Worm (Caenorhabditis elegans) whole organism, L2 larva: ENCODE measurements around the gene wht-7.

ENCODE experiments used
- F13H6.1 ChIP-seq: sonication (generic microtip); optimal IDR thresholded peaks from 2 replicates; lab custom pipeline; 2016; ENCODE audit warnings: missing genetic modification characterization, missing compliant biosample characterization
- blmp-1 ChIP-seq: sonication (generic microtip); optimal IDR thresholded peaks from 2 replicates; lab custom pipeline; 2017; ENCODE audit warnings: missing genetic modification characterization, mild to moderate bottlenecking, missing compliant biosample characterization, antibody characterized with exemption, moderate library complexity; ENCODE audit not compliant: insufficient read depth
- lsy-2 ChIP-seq, 2 experiments: fragments of 150-350 bp in 1 of 2; sonication (generic microtip) in 1 of 2; optimal IDR thresholded peaks; 2 replicates each; lab custom pipeline; 2014 to 2017; ENCODE audit warnings: missing biosample characterization in 2 of 2, missing genetic modification characterization in 2 of 2
- mdl-1 ChIP-seq, 2 experiments: fragments of 150-350 bp in 1 of 2; sonication (generic microtip) in 1 of 2; optimal IDR thresholded peaks; 2 replicates each; lab custom pipeline; 2017; ENCODE audit warnings: missing biosample characterization in 2 of 2, missing genetic modification characterization in 2 of 2
- nhr-12 ChIP-seq: fragments of 150-350 bp; optimal IDR thresholded peaks from 2 replicates; lab custom pipeline; 2014; ENCODE audit warnings: missing biosample characterization, missing genetic modification characterization
- nhr-129 ChIP-seq: fragments of 150-350 bp; optimal IDR thresholded peaks from 2 replicates; lab custom pipeline; 2014; ENCODE audit warnings: missing biosample characterization, missing genetic modification characterization
- nhr-77 ChIP-seq: fragments of 150-350 bp; optimal IDR thresholded peaks from 2 replicates; lab custom pipeline; 2014; ENCODE audit warnings: missing biosample characterization, missing genetic modification characterization
- snpc-4 ChIP-seq: fragments of 150-350 bp; optimal IDR thresholded peaks from 2 replicates; lab custom pipeline; 2014; ENCODE audit warnings: missing biosample characterization, missing genetic modification characterization
- unc-62 ChIP-seq: fragments of 150-350 bp; optimal IDR thresholded peaks from 2 replicates; lab custom pipeline; 2014; ENCODE audit warnings: missing biosample characterization, missing genetic modification reagents, missing genetic modification characterization

DNA sequence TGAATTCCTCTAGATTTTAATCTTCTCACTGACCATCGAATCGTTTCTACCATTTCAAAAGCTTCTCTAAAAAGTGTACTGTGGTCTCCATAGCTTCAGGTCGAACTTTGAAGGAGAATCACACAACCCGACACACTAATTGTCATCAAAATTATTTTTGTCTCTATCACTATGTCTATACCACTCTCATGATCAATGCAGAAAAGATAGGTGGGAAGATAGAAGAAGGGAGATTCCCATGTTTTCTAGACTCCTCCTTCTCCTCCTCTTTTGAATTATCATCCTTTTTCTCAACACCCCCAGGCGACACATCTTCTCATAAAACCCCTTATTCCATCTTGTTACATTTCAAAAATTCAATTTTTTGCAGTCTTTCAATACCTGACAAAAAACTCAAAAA, 3.5 kb downstream of the wht-7 start, which contains the start of gene Y42G9A.3:
- TF ChIP-seq lsy-2 (tag; optimal IDR thresholded peaks at IDR 0.05; lab: Kevin White, UChicago) (no peak), unc-62 (no peak), nhr-12 (no peak), blmp-1 (tag; lab: Kevin White, UChicago) (no peak), nhr-77 (tag; lab: Kevin White, UChicago) (no peak), snpc-4 (tag; lab: Kevin White, UChicago) (no peak), mdl-1 (tag; optimal IDR thresholded peaks at IDR 0.05; lab: Kevin White, UChicago) (no peak), F13H6.1 (tag; lab: Kevin White, UChicago) (no peak), nhr-129 (tag; lab: Kevin White, UChicago) (no peak)
